Worm (Caenorhabditis elegans): ENCODE results near the gene F49C12.12.
A peak's percentile ranks its signal among the peaks of the same experiment; 100 is the strongest.

F49C12.12 gene

ce11 chrIV:9339205-9339604, 18.3 kb upstream of the F49C12.12 start, which contains the start of gene T20D3.6:
Gene T20D3.6 (minus strand): TSS chrIV:9339305.
- no peak for TF ChIP-seq repo-1 (tag; optimal IDR thresholded peaks at IDR 0.05)
- TF ChIP-seq F49E8.2 (tag; optimal IDR thresholded peaks at IDR 0.05; ENCODE audit: insufficient read depth) = no peak
- no peak for TF ChIP-seq pbrm-1 (GFP tag; IDR thresholded peaks at IDR 0.05)
- TF ChIP-seq ccch-3 (GFP tag; optimal IDR thresholded peaks at IDR 0.05) = no peak
- TF ChIP-seq fkh-3 (tag; optimal IDR thresholded peaks at IDR 0.05) = no peak
- no peak for TF ChIP-seq ztf-3 (GFP tag; optimal IDR thresholded peaks at IDR 0.05)
- TF ChIP-seq ceh-58 (GFP tag; IDR thresholded peaks at IDR 0.05) = no peak
- TF ChIP-seq F39B2.1 (GFP tag; IDR thresholded peaks at IDR 0.05) = no peak
- no peak for TF ChIP-seq egrh-3 (GFP tag; IDR thresholded peaks at IDR 0.05)

ce11 chrIV:9336538-9337090, 15.7 kb upstream of the F49C12.12 start, which contains the start of gene T20D3.5:
Gene T20D3.5 (plus strand): TSS chrIV:9337040.
- TF ChIP-seq F52B5.7 (tag; optimal IDR thresholded peaks at IDR 0.05) (no peak), F33H1.4 (GFP tag; IDR thresholded peaks at IDR 0.05) (no peak), Y95B8A.8 (GFP tag; IDR thresholded peaks at IDR 0.05) (no peak), dpff-1 (tag; optimal IDR thresholded peaks at IDR 0.05) (no peak), mcd-1 (GFP tag; IDR thresholded peaks at IDR 0.05) (no peak), ZK185.1 (tag; optimal IDR thresholded peaks at IDR 0.05; ENCODE audit: poor library complexity, severe bottlenecking) (no peak), bed-1 (GFP tag; IDR thresholded peaks at IDR 0.05) (no peak), him-1 (tag; optimal IDR thresholded peaks at IDR 0.05) (peak; percentile 45)

DNA sequence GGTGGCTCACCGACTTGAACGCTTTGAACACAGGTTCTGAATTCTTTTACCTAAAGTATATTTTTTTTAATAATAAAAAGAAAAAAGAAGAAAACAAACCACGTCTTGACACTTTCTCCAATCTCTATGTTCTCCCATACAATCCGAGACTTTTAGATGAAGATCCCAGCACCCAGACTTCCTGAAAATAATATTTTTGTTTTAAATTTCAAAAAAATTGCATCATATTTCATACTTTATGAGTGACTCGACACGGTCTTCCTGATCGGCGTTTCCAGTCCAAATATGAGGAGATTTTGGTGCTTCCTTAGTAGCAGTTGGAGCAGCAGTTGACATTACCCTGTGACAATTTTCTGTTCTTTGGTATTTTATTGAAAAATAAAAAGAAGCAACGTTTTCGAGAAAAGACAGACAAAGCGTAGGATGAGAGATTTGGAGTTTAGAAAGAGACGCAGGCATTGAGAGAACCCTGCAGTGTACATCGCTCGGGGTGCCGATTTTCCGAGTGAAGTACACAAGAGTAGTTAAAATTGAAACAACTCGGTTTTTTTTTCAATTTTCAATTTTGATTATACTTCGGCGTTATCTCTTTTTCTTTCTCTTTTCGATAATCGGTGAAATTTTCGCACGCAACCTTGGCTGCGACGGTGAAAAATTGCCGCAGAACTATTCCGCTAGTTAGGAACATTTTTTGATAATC, 14.8 kb upstream of the F49C12.12 start, which contains the start of the genes coa-4 and T20D3.14:
TSS of gene coa-4 (minus strand) at position 51 of the 700 bp plus-strand sequence.
TSS of gene T20D3.14 (minus strand) at position 358 of the 700 bp plus-strand sequence.
- TF ChIP-seq attf-6 (GFP tag; IDR thresholded peaks at IDR 0.05) (no peak), lin-35 (GFP tag; optimal IDR thresholded peaks at IDR 0.05) (no peak), F22D6.2 (tag; optimal IDR thresholded peaks at IDR 0.05) (no peak), repo-1 (tag; optimal IDR thresholded peaks at IDR 0.05) (no peak), T07F8.4 (tag; optimal IDR thresholded peaks at IDR 0.05) (no peak), bed-1 (GFP tag; IDR thresholded peaks at IDR 0.05) (no peak), mxl-1 (tag; optimal IDR thresholded peaks at IDR 0.05) (no peak), hlh-26 (GFP tag; conservative IDR thresholded peaks at IDR 0.05) (no peak), ztf-25 (GFP tag; IDR thresholded peaks at IDR 0.05) (no peak), ztf-3 (GFP tag; optimal IDR thresholded peaks at IDR 0.05) (no peak), somi-1 (GFP tag; optimal IDR thresholded peaks at IDR 0.05) (no peak), him-1 (tag; optimal IDR thresholded peaks at IDR 0.05) (no peak), ztf-22 (GFP tag; optimal IDR thresholded peaks at IDR 0.05) (no peak), D2030.7 (GFP tag; IDR thresholded peaks at IDR 0.05) (no peak), ztf-26 (tag; optimal IDR thresholded peaks at IDR 0.05) (no peak), tbp1 (GFP tag; optimal IDR thresholded peaks at IDR 0.05) (peak; percentile 8), lin-54 (GFP tag; optimal IDR thresholded peaks at IDR 0.05) (no peak), lin-40 (tag; optimal IDR thresholded peaks at IDR 0.05) (peak; percentile 32), lin-26 (GFP tag; IDR thresholded peaks at IDR 0.05) (no peak), snpc-3.4 (tag; optimal IDR thresholded peaks at IDR 0.05) (no peak), attf-5 (GFP tag; optimal IDR thresholded peaks at IDR 0.05) (peak; percentile 43), ceh-58 (GFP tag; IDR thresholded peaks at IDR 0.05) (no peak), F23B12.7 (tag; optimal IDR thresholded peaks at IDR 0.05; ENCODE audit: insufficient read depth) (no peak), snpc-1.3 (tag; optimal IDR thresholded peaks at IDR 0.05; ENCODE audit: insufficient read depth) (no peak), aptf-2 (GFP tag; conservative IDR thresholded peaks at IDR 0.05) (no peak), fkh-3 (tag; optimal IDR thresholded peaks at IDR 0.05) (no peak), hrde-1 (tag; optimal IDR thresholded peaks at IDR 0.05; ENCODE audit: borderline replicate concordance) (no peak), rcor-1 (GFP tag; IDR thresholded peaks at IDR 0.05) (no peak), egl-18 (GFP tag; IDR thresholded peaks at IDR 0.05) (no peak), ekl-4 (GFP tag; IDR thresholded peaks at IDR 0.05) (no peak), hmg-20 (GFP tag; IDR thresholded peaks at IDR 0.05) (no peak), sea-2 (GFP tag; IDR thresholded peaks at IDR 0.05) (no peak), mcd-1 (GFP tag; IDR thresholded peaks at IDR 0.05) (peak; percentile 42; the same call in 1 of the 2 replicates)
